Fruit fly (Drosophila melanogaster) whole organism, embryonic: ENCODE results near the gene CG17109.

Experiments
- BtbVII ChIP-seq: fragments of 200-800 bp; sonication (Bioruptor generic); optimal IDR thresholded peaks from 3 replicates; lab custom pipeline; 2017; ENCODE audit warnings: missing biosample characterization, mild to moderate bottlenecking, missing genetic modification characterization
- CG1024 ChIP-seq: fragments of 200-800 bp; sonication (Bioruptor generic); IDR thresholded peaks from 2 replicates; pipeline ENCODE4 v1.3.6; 2022; ENCODE audit warnings: missing biosample characterization, missing genetic modification characterization
- CG10565 ChIP-seq: fragments of 200-800 bp; sonication (Bioruptor generic); optimal IDR thresholded peaks from 3 replicates; lab custom pipeline; 2016; ENCODE audit warnings: missing biosample characterization, mild to moderate bottlenecking, missing genetic modification characterization
- CG10654 ChIP-seq: fragments of 200-800 bp; sonication (Bioruptor generic); optimal IDR thresholded peaks from 2 replicates; lab custom pipeline; 2016; ENCODE audit warnings: missing biosample characterization, missing genetic modification characterization
- CG11093 ChIP-seq: fragments of 200-800 bp; sonication (Bioruptor generic); IDR thresholded peaks from 3 replicates; pipeline ENCODE4 v1.3.6; 2022; ENCODE audit warnings: missing biosample characterization, missing genetic modification characterization
- CG12104 ChIP-seq: fragments of 200-800 bp; sonication (Bioruptor generic); optimal IDR thresholded peaks from 3 replicates; lab custom pipeline; 2016; ENCODE audit warnings: missing biosample characterization, missing genetic modification characterization
- CG13624 ChIP-seq: fragments of 200-800 bp; sonication (Bioruptor generic); optimal IDR thresholded peaks from 2 replicates; lab custom pipeline; 2016; ENCODE audit warnings: missing biosample characterization, missing genetic modification characterization
- CG14050 ChIP-seq: fragments of 200-800 bp; sonication (Bioruptor generic); IDR thresholded peaks from 3 replicates; pipeline ENCODE4 v1.3.6; 2022; ENCODE audit warnings: missing biosample characterization, missing genetic modification characterization
- CG15601 ChIP-seq: fragments of 200-800 bp; sonication (Bioruptor generic); optimal IDR thresholded peaks from 3 replicates; lab custom pipeline; 2019; ENCODE audit warnings: missing biosample characterization, mild to moderate bottlenecking, missing genetic modification characterization, moderate library complexity
- CG1647 ChIP-seq: fragments of 200-800 bp; sonication (Bioruptor generic); optimal IDR thresholded peaks from 3 replicates; lab custom pipeline; 2016; ENCODE audit warnings: missing biosample characterization, missing genetic modification characterization
- CG2889 ChIP-seq: fragments of 200-800 bp; sonication (Bioruptor generic); IDR thresholded peaks from 3 replicates; pipeline ENCODE4 v1.3.6; 2022; ENCODE audit warnings: missing biosample characterization, missing genetic modification characterization
- CG34224 ChIP-seq: fragments of 200-800 bp; sonication (Bioruptor generic); IDR thresholded peaks from 3 replicates; pipeline ENCODE4 v1.3.6; 2022; ENCODE audit warnings: missing biosample characterization, missing genetic modification characterization; ENCODE audit not compliant: partially characterized antibody
- CG42726 ChIP-seq: fragments of 200-800 bp; sonication (Bioruptor generic); IDR thresholded peaks from 2 replicates; pipeline ENCODE4 v1.3.6; 2022; ENCODE audit warnings: missing biosample characterization, missing genetic modification characterization; ENCODE audit not compliant: partially characterized antibody
- CG43689 ChIP-seq: fragments of 200-800 bp; sonication (Bioruptor generic); IDR thresholded peaks from 2 replicates; pipeline ENCODE4 v1.3.6; 2022; ENCODE audit warnings: missing biosample characterization, missing genetic modification characterization
- CG7271 ChIP-seq: fragments of 200-800 bp; sonication (Bioruptor generic); optimal IDR thresholded peaks from 2 replicates; lab custom pipeline; 2018; ENCODE audit warnings: missing biosample characterization, mild to moderate bottlenecking, missing genetic modification characterization, moderate library complexity
- CG7839 ChIP-seq: fragments of 200-800 bp; sonication (Bioruptor generic); optimal IDR thresholded peaks from 3 replicates; lab custom pipeline; 2018; ENCODE audit warnings: missing biosample characterization, mild to moderate bottlenecking, missing genetic modification characterization, moderate library complexity
- CG9727 ChIP-seq: fragments of 200-800 bp; sonication (Bioruptor generic); optimal IDR thresholded peaks from 3 replicates; lab custom pipeline; 2017; ENCODE audit warnings: missing biosample characterization, mild to moderate bottlenecking, missing genetic modification characterization
- CHES-1-like ChIP-seq: fragments of 200-800 bp; sonication (Bioruptor generic); optimal IDR thresholded peaks from 2 replicates; lab custom pipeline; 2016; ENCODE audit warnings: missing biosample characterization, missing genetic modification characterization
- CkIIα-i1 ChIP-seq: fragments of 200-800 bp; sonication (Bioruptor generic); IDR thresholded peaks from 2 replicates; pipeline ENCODE4 v1.3.6; 2022; ENCODE audit warnings: missing biosample characterization, missing genetic modification characterization
- CoRest ChIP-seq: fragments of 200-800 bp; sonication (Bioruptor generic); optimal IDR thresholded peaks from 3 replicates; lab custom pipeline; 2018; ENCODE audit warnings: missing biosample characterization, mild to moderate bottlenecking, missing genetic modification characterization, moderate library complexity
- D19A ChIP-seq: fragments of 200-800 bp; optimal IDR thresholded peaks from 3 replicates; lab custom pipeline; 2019; ENCODE audit warnings: missing biosample characterization, mild to moderate bottlenecking, missing genetic modification characterization, moderate library complexity
- GATAe ChIP-seq: fragments of 200-800 bp; sonication (Bioruptor generic); conservative IDR thresholded peaks from 2 replicates; pipeline ENCODE4 v1.3.6; 2022; ENCODE audit warnings: missing biosample characterization, missing genetic modification characterization
- Gsc ChIP-seq: fragments of 200-800 bp; sonication (Bioruptor generic); IDR thresholded peaks from 2 replicates; pipeline ENCODE4 v1.3.6; 2022; ENCODE audit warnings: missing biosample characterization, missing genetic modification characterization
- HLH3B ChIP-seq: fragments of 200-800 bp; sonication (Bioruptor generic); IDR thresholded peaks from 2 replicates; pipeline ENCODE4 v1.3.6; 2022; ENCODE audit warnings: missing biosample characterization, missing genetic modification characterization
- MESR4 ChIP-seq: fragments of 200-800 bp; sonication (Bioruptor generic); optimal IDR thresholded peaks from 2 replicates; lab custom pipeline; 2018; ENCODE audit warnings: missing biosample characterization, mild to moderate bottlenecking, missing genetic modification characterization, moderate library complexity
- Max ChIP-seq: fragments of 200-800 bp; sonication (Bioruptor generic); optimal IDR thresholded peaks from 2 replicates; lab custom pipeline; 2016; ENCODE audit warnings: missing biosample characterization, mild to moderate bottlenecking, missing genetic modification characterization
- Med ChIP-seq: fragments of 200-800 bp; sonication (Bioruptor generic); peaks from one replicate; lab custom pipeline; 2016; ENCODE audit warnings: missing biosample characterization, missing genetic modification characterization, mild to moderate bottlenecking, inconsistent platforms, moderate library complexity
- Mes4 ChIP-seq: fragments of 200-800 bp; sonication (Bioruptor generic); optimal IDR thresholded peaks from 2 replicates; lab custom pipeline; 2016; ENCODE audit warnings: missing biosample characterization, missing genetic modification characterization
- Mrtf ChIP-seq: fragments of 200-800 bp; sonication (Bioruptor generic); IDR thresholded peaks from 3 replicates; pipeline ENCODE4 v1.3.6; 2022; ENCODE audit warnings: missing biosample characterization, missing genetic modification characterization
- Nf-YB ChIP-seq: fragments of 200-800 bp; sonication (Bioruptor generic); optimal IDR thresholded peaks from 3 replicates; lab custom pipeline; 2019; ENCODE audit warnings: missing biosample characterization, mild to moderate bottlenecking, missing genetic modification characterization, moderate library complexity
- Sox100B ChIP-seq: fragments of 200-800 bp; sonication (Bioruptor generic); optimal IDR thresholded peaks from 3 replicates; lab custom pipeline; 2018; ENCODE audit warnings: missing biosample characterization, mild to moderate bottlenecking, missing genetic modification characterization
- Sox102F ChIP-seq: fragments of 200-800 bp; sonication (Bioruptor generic); optimal IDR thresholded peaks from 2 replicates; lab custom pipeline; 2018; ENCODE audit warnings: missing biosample characterization, mild to moderate bottlenecking, missing genetic modification characterization, moderate library complexity
- ara ChIP-seq: fragments of 200-800 bp; sonication (Bioruptor generic); IDR thresholded peaks from 2 replicates; pipeline ENCODE4 v1.3.6; 2022; ENCODE audit warnings: missing biosample characterization, missing genetic modification characterization
- da ChIP-seq: fragments of 200-800 bp; sonication (Bioruptor generic); optimal IDR thresholded peaks from 2 replicates; lab custom pipeline; 2016; ENCODE audit warnings: missing biosample characterization, missing genetic modification characterization
- dm ChIP-seq: fragments of 200-800 bp; sonication (Bioruptor generic); optimal IDR thresholded peaks from 3 replicates; lab custom pipeline; 2016; ENCODE audit warnings: missing biosample characterization, missing genetic modification characterization
- ftz-f1 ChIP-seq: fragments of 200-800 bp; sonication (Bioruptor generic); optimal IDR thresholded peaks from 2 replicates; lab custom pipeline; 2016; ENCODE audit warnings: missing biosample characterization, missing genetic modification characterization
- gce ChIP-seq: fragments of 200-800 bp; sonication (Bioruptor generic); IDR thresholded peaks from 3 replicates; pipeline ENCODE4 v1.3.6; 2022; ENCODE audit warnings: missing biosample characterization, missing genetic modification characterization
- grn ChIP-seq: fragments of 200-800 bp; sonication (Bioruptor generic); optimal IDR thresholded peaks from 3 replicates; lab custom pipeline; 2017; ENCODE audit warnings: missing biosample characterization, missing genetic modification characterization
- inv ChIP-seq: fragments of 200-800 bp; sonication (Bioruptor generic); IDR thresholded peaks from 2 replicates; pipeline ENCODE4 v1.3.6; 2022; ENCODE audit warnings: missing biosample characterization, missing genetic modification characterization; ENCODE audit not compliant: partially characterized antibody
- lab ChIP-seq: fragments of 200-800 bp; sonication (Bioruptor generic); optimal IDR thresholded peaks from 3 replicates; lab custom pipeline; 2017; ENCODE audit warnings: missing biosample characterization, missing genetic modification characterization, mild to moderate bottlenecking, moderate library complexity, missing genetic modification reagents
- lola ChIP-seq, 3 experiments: fragments of >200 bp in 2 of 3; fragments of 200-800 bp in 1 of 3; sonication (Bioruptor generic) in 1 of 3; optimal IDR thresholded peaks; 2 replicates each; lab custom pipeline; 2017 to 2019; ENCODE audit warnings: missing biosample characterization in 3 of 3, missing genetic modification characterization in 3 of 3, mild to moderate bottlenecking in 1 of 3, moderate library complexity in 1 of 3
- mirr ChIP-seq: fragments of 200-800 bp; sonication (Bioruptor generic); optimal IDR thresholded peaks from 3 replicates; lab custom pipeline; 2018; ENCODE audit warnings: missing biosample characterization, mild to moderate bottlenecking, missing genetic modification characterization
- peb ChIP-seq: fragments of 200-800 bp; sonication (Bioruptor generic); IDR thresholded peaks from 2 replicates; pipeline ENCODE4 v1.3.6; 2022; ENCODE audit warnings: missing biosample characterization, missing genetic modification characterization
- pnt ChIP-seq: fragments of 200-800 bp; sonication (Bioruptor generic); optimal IDR thresholded peaks from 3 replicates; lab custom pipeline; 2016; ENCODE audit warnings: missing biosample characterization, missing genetic modification characterization
- pros ChIP-seq: fragments of 200-800 bp; sonication (Bioruptor generic); optimal IDR thresholded peaks from 3 replicates; lab custom pipeline; 2019; ENCODE audit warnings: missing biosample characterization, mild to moderate bottlenecking, missing genetic modification characterization, moderate library complexity
- ro ChIP-seq: fragments of 200-800 bp; sonication (Bioruptor generic); IDR thresholded peaks from 2 replicates; pipeline ENCODE4 v1.3.6; 2022; ENCODE audit warnings: missing biosample characterization, missing genetic modification characterization
- row ChIP-seq: fragments of 200-800 bp; sonication (Bioruptor generic); IDR thresholded peaks from 3 replicates; pipeline ENCODE4 v1.3.6; 2022; ENCODE audit warnings: missing biosample characterization, missing genetic modification characterization
- sna ChIP-seq: fragments of 200-800 bp; sonication (Bioruptor generic); IDR thresholded peaks from 2 replicates; pipeline ENCODE4 v1.3.6; 2022; ENCODE audit warnings: missing biosample characterization, missing genetic modification characterization; ENCODE audit not compliant: partially characterized antibody
- toy ChIP-seq: fragments of 200-800 bp; sonication (Bioruptor generic); IDR thresholded peaks from 2 replicates; pipeline ENCODE4 v1.3.6; 2022; ENCODE audit warnings: missing biosample characterization, missing genetic modification characterization
- twi ChIP-seq: fragments of 200-800 bp; optimal IDR thresholded peaks from 2 replicates; lab custom pipeline; 2019; ENCODE audit warnings: missing biosample characterization, mild to moderate bottlenecking, missing genetic modification characterization, moderate library complexity
- zen ChIP-seq: fragments of 200-800 bp; sonication (Bioruptor generic); optimal IDR thresholded peaks from 3 replicates; lab custom pipeline; 2018; ENCODE audit warnings: missing biosample characterization, mild to moderate bottlenecking, missing genetic modification characterization, moderate library complexity
- zfh1 ChIP-seq: fragments of 200-800 bp; sonication (Bioruptor generic); IDR thresholded peaks from 3 replicates; pipeline ENCODE4 v1.3.6; 2022; ENCODE audit warnings: missing biosample characterization, missing genetic modification characterization

The CG17109 gene

DNA sequence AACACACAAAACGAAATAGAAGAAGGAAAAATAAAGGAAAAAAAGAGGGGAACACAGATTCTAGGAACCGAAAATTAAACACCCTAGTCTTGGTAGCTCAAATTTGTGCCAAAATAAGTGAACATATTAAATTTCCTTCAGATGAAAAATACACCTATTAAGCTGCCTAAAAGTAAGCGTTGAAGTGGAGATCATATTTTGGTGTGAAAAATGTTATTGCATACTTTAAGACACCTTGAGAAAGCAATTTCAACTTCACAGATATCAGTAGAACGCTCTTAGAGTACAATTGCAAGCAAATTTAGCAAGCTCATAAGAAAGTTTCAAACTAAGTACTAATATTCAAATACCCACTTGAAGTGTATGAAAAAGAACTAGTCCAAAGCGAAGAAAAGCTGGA is 15.2 kb downstream of the CG17109 start:
- no peak for TF ChIP-seq CG42726
- no peak for TF ChIP-seq CG7271 (tag; lab: Kevin White, UChicago)
- TF ChIP-seq CG7839 = peak; percentile 46
- no peak for TF ChIP-seq lola (GFP tag; optimal IDR thresholded peaks at IDR 0.05; lab: Kevin White, UChicago)
- no peak for TF ChIP-seq Sox102F (GFP tag; lab: Kevin White, UChicago)
- TF ChIP-seq D19A = peak; percentile 60
- no peak for TF ChIP-seq GATAe (GFP tag; lab: Robert Waterston, UW)
- TF ChIP-seq Sox100B (GFP tag; lab: Kevin White, UChicago) = no peak
- TF ChIP-seq CHES-1-like (GFP tag; lab: Kevin White, UChicago) = no peak
- TF ChIP-seq CG15601 (tag; lab: Kevin White, UChicago) = no peak
- peak; percentile 4 for TF ChIP-seq CG9727 (GFP tag; lab: Kevin White, UChicago)
- no peak for TF ChIP-seq da (GFP tag; lab: Kevin White, UChicago)
- TF ChIP-seq row = peak; percentile 49; the same call in 2 of the 3 replicates
- TF ChIP-seq CG1647 (GFP tag; lab: Kevin White, UChicago) = no peak
- TF ChIP-seq BtbVII = peak; percentile 43
- no peak for TF ChIP-seq inv
- TF ChIP-seq ftz-f1 (GFP tag; lab: Kevin White, UChicago) = no peak
- TF ChIP-seq CG11093 (GFP tag; lab: Robert Waterston, UW) = no peak
- no peak for TF ChIP-seq CG10565 (GFP tag; lab: Kevin White, UChicago)
- TF ChIP-seq zfh1 (GFP tag; lab: Robert Waterston, UW) = no peak
- TF ChIP-seq CG34224 (GFP tag; lab: Robert Waterston, UW) = no peak
- TF ChIP-seq Mrtf (GFP tag; lab: Robert Waterston, UW) = no peak
- TF ChIP-seq ara (GFP tag; lab: Robert Waterston, UW) = no peak
- peak; percentile 22 for TF ChIP-seq CoRest (tag; lab: Kevin White, UChicago)
- no peak for TF ChIP-seq Mes4 (GFP tag; lab: Kevin White, UChicago)
- TF ChIP-seq CG2889 (GFP tag; lab: Robert Waterston, UW) = no peak
- TF ChIP-seq toy (GFP tag; lab: Robert Waterston, UW) = no peak
- TF ChIP-seq CG10654 (GFP tag; lab: Kevin White, UChicago) = no peak
- no peak for TF ChIP-seq pros
- TF ChIP-seq Gsc (GFP tag; lab: Robert Waterston, UW) = no peak
- no peak for TF ChIP-seq MESR4 (GFP tag; lab: Kevin White, UChicago)
- peak; percentile 59 for TF ChIP-seq CG13624
- TF ChIP-seq ro (GFP tag; lab: Robert Waterston, UW) = no peak
- no peak for TF ChIP-seq HLH3B
- TF ChIP-seq CG12104 (GFP tag; lab: Kevin White, UChicago) = no peak
- TF ChIP-seq CG1024 = no peak
- no peak for TF ChIP-seq Nf-YB (GFP tag; lab: Kevin White, UChicago)
- TF ChIP-seq pnt (GFP tag; lab: Kevin White, UChicago) = no peak
- TF ChIP-seq grn (GFP tag; lab: Kevin White, UChicago) = no peak
- TF ChIP-seq CG14050 (GFP tag; lab: Robert Waterston, UW) = no peak
- TF ChIP-seq CG43689 (GFP tag; lab: Robert Waterston, UW) = no peak
- TF ChIP-seq twi (tag; lab: Kevin White, UChicago) = no peak
- no peak for TF ChIP-seq gce (GFP tag; lab: Robert Waterston, UW)
- TF ChIP-seq lab = peak; percentile 36
- peak; percentile 86 for TF ChIP-seq Med (GFP tag; lab: Kevin White, UChicago)
- TF ChIP-seq CkIIα-i1 (GFP tag; lab: Robert Waterston, UW) = no peak
- no peak for TF ChIP-seq sna (GFP tag; lab: Robert Waterston, UW)
- TF ChIP-seq peb (GFP tag; lab: Robert Waterston, UW) = no peak
- TF ChIP-seq zen = no peak
- TF ChIP-seq Max (GFP tag; lab: Kevin White, UChicago) = no peak
- TF ChIP-seq dm (GFP tag; lab: Kevin White, UChicago) = no peak
- no peak for TF ChIP-seq mirr (GFP tag; lab: Kevin White, UChicago)
